Worm (Caenorhabditis elegans): Measurements from ENCODE around the gene R02D5.8.

- TF ChIP-seq flt-1 (GFP tag; IDR thresholded peaks at IDR 0.05) (no peak), tab-1 (GFP tag; IDR thresholded peaks at IDR 0.05) (no peak), klf-2 (GFP tag; conservative IDR thresholded peaks at IDR 0.05) (no peak), ztf-23 (GFP tag; IDR thresholded peaks at IDR 0.05) (no peak), med-1 (GFP tag; optimal IDR thresholded peaks at IDR 0.05; ENCODE audit: insufficient read depth) (no peak), ref-1 (GFP tag; conservative IDR thresholded peaks at IDR 0.05) (no peak), cog-1 (tag; optimal IDR thresholded peaks at IDR 0.05) (no peak)
These were observed 13.2 kb upstream of the R02D5.8 start for ce11 chrV:14532374-14532773.
